Worm (Caenorhabditis elegans): ENCODE results near the gene gmeb-2.

Gene gmeb-2

ce11 chrX:15848867-15849266 lies 30.0 kb upstream of the gmeb-2 start:
- no peak for TF ChIP-seq nhr-76 (tag; optimal IDR thresholded peaks at IDR 0.05)
- TF ChIP-seq pqm-1 (tag; optimal IDR thresholded peaks at IDR 0.05), result no peak
- TF ChIP-seq fkh-10 (GFP tag; optimal IDR thresholded peaks at IDR 0.05), result no peak
- no peak for TF ChIP-seq mab-9 (GFP tag; IDR thresholded peaks at IDR 0.05)

DNA sequence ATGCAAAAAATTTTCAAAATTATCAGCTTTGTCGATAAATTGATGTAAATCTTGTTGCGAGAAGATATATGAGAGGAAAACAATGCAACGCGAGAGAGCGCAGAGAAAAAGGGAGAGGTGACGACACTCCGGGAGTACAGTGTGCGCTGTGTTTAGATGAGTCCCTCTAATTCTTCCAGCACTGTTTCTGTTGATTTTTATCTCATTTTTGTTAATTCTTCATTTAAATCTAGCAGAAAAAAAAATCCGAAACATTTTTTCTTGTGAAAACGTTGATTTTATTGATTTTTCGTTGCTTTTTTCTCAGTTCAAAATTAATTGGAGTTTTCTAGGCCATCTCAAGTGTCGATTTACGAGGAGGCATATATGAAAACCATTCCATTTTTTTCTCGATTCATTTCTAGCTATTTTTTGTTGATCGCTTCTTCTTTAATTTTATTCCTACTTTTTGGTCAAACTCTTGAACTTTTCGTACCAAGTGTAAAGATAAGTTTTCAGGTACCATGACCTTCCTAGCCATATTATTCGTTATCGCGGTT lies 29.4 kb upstream of the gmeb-2 start, which contains the start of gene acl-1:
Gene acl-1, plus strand, starts transcription at position 489 of the 539 bp plus-strand sequence.
- TF ChIP-seq zag-1 (tag; optimal IDR thresholded peaks at IDR 0.05) (no peak), lin-13 (GFP tag; optimal IDR thresholded peaks at IDR 0.05) (peak; percentile 56), fos-1 (tag; optimal IDR thresholded peaks at IDR 0.05) (peak; percentile 12), sptf-1 (tag; optimal IDR thresholded peaks at IDR 0.05) (no peak), sox-4 (tag; optimal IDR thresholded peaks at IDR 0.05) (peak; percentile 90), lin-35 (GFP tag; optimal IDR thresholded peaks at IDR 0.05) (peak; percentile 45 to 66), egl-27 (tag; optimal IDR thresholded peaks at IDR 0.05) (no peak), mdl-1 (tag; optimal IDR thresholded peaks at IDR 0.05) (peak in 1 of 2 experiments; percentile 7), ceh-88 (GFP tag; IDR thresholded peaks at IDR 0.05) (peak; percentile 73), unc-62 (GFP tag; optimal IDR thresholded peaks at IDR 0.05) (no peak), nhr-28 (tag; optimal IDR thresholded peaks at IDR 0.05) (no peak), vab-15 (tag; optimal IDR thresholded peaks at IDR 0.05) (peak; percentile 71), tbx-2 (tag; optimal IDR thresholded peaks at IDR 0.05) (peak; percentile 92), nhr-90 (tag; optimal IDR thresholded peaks at IDR 0.05; ENCODE audit: poor library complexity) (peak; percentile 93), ceh-8 (GFP tag; optimal IDR thresholded peaks at IDR 0.05) (peak; percentile 51), pax-3 (tag; optimal IDR thresholded peaks at IDR 0.05) (peak; percentile 89), elt-3 (tag; optimal IDR thresholded peaks at IDR 0.05) (peak in 2 of 6 experiments; percentile 4 to 54), fkh-10 (GFP tag; optimal IDR thresholded peaks at IDR 0.05) (peak; percentile 55), unc-86 (tag; optimal IDR thresholded peaks at IDR 0.05) (peak; percentile 85), blmp-1 (tag; optimal IDR thresholded peaks at IDR 0.05) (peak; percentile 10), hlh-17 (GFP tag; optimal IDR thresholded peaks at IDR 0.05; ENCODE audit: borderline replicate concordance) (no peak), mab-9 (GFP tag; IDR thresholded peaks at IDR 0.05) (peak; percentile 53), nhr-47 (tag; optimal IDR thresholded peaks at IDR 0.05) (peak; percentile 95), nhr-77 (tag; optimal IDR thresholded peaks at IDR 0.05) (peak; percentile 49), egl-13 (tag; optimal IDR thresholded peaks at IDR 0.05) (peak; percentile 94), dsc-1 (tag; optimal IDR thresholded peaks at IDR 0.05) (peak; percentile 97), nhr-71 (tag; optimal IDR thresholded peaks at IDR 0.05) (peak; percentile 95), xbp-1 (tag; optimal IDR thresholded peaks at IDR 0.05) (peak; percentile 90), skn-1 (tag; optimal IDR thresholded peaks at IDR 0.05) (no peak), snpc-4 (tag; optimal IDR thresholded peaks at IDR 0.05) (peak; percentile 49), unc-130 (tag; optimal IDR thresholded peaks at IDR 0.05) (peak; percentile 1), C34B4.2 (tag; optimal IDR thresholded peaks at IDR 0.05) (no peak), fkh-8 (tag; optimal IDR thresholded peaks at IDR 0.05) (peak; percentile 86), ztf-11 (tag; optimal IDR thresholded peaks at IDR 0.05) (peak in 1 of 2 experiments; percentile 83), lsy-2 (tag; optimal IDR thresholded peaks at IDR 0.05) (peak; percentile 83 to 91), nhr-84 (tag; optimal IDR thresholded peaks at IDR 0.05) (no peak), ceh-82 (tag; optimal IDR thresholded peaks at IDR 0.05) (peak in 2 of 3 experiments; percentile 50 to 70), irx-1 (tag; optimal IDR thresholded peaks at IDR 0.05) (peak; percentile 95), tlp-1 (tag; optimal IDR thresholded peaks at IDR 0.05) (no peak), mef-2 (tag; optimal IDR thresholded peaks at IDR 0.05) (no peak), ztf-4 (tag; optimal IDR thresholded peaks at IDR 0.05) (peak; percentile 5), ets-5 (GFP tag; IDR thresholded peaks at IDR 0.05) (no peak), swsn-7 (tag; optimal IDR thresholded peaks at IDR 0.05) (peak; percentile 88), hlh-4 (tag; optimal IDR thresholded peaks at IDR 0.05) (peak; percentile 75), lin-15B (tag; optimal IDR thresholded peaks at IDR 0.05) (peak; percentile 36), nhr-76 (tag; optimal IDR thresholded peaks at IDR 0.05) (no peak), hpl-2 (GFP tag; optimal IDR thresholded peaks at IDR 0.05) (no peak), mep-1 (tag; optimal IDR thresholded peaks at IDR 0.05) (peak; percentile 77), fkh-4 (tag; optimal IDR thresholded peaks at IDR 0.05; ENCODE audit: borderline replicate concordance) (peak; percentile 90)
